Worm (Caenorhabditis elegans): ENCODE data around the gene F55C9.15.

DNA sequence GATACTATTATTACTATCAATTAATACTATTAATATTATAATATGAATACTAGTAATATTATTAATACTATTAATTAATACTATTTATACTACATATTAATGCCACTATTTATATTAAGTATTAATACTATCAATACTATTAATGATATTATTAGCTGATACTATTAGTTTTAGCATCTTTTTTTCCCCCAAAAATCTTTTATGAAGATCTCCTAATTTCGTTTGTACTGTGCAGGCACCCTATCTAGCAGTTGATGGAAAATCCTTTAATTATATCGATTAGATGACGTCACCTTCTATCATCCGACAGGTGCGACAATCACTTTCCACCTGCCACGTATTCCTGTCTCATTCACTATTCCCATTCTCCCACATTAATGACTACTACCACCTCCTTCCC, 22.5 kb upstream of the F55C9.15 start, which contains the start of gene fbxb-65:
- TF ChIP-seq nhr-11 (tag; optimal IDR thresholded peaks at IDR 0.05) = no peak
- no peak for TF ChIP-seq aly-2 (tag; optimal IDR thresholded peaks at IDR 0.05)
- TF ChIP-seq ama-1 (optimal IDR thresholded peaks at IDR 0.05) = no peak
- no peak for TF ChIP-seq nhr-6 (tag; optimal IDR thresholded peaks at IDR 0.05)
- TF ChIP-seq nhr-25 (tag; optimal IDR thresholded peaks at IDR 0.05) = no peak
- no peak for TF ChIP-seq lin-13 (GFP tag; optimal IDR thresholded peaks at IDR 0.05)
- TF ChIP-seq snpc-4 (tag; optimal IDR thresholded peaks at IDR 0.05) = no peak

All from whole organism, L2 larva.